Fruit fly (Drosophila melanogaster): ENCODE data around the gene CG15544.

dm6 chr3R:30887302-30887701, 59.7 kb downstream of the CG15544 start:
- TF ChIP-seq CG15011 (GFP tag; optimal IDR thresholded peaks at IDR 0.05) (no peak), Rfx (GFP tag; IDR thresholded peaks at IDR 0.05) (no peak), gem (tag; optimal IDR thresholded peaks at IDR 0.05) (no peak), CG32767 (GFP tag; IDR thresholded peaks at IDR 0.05) (no peak), Lhr (GFP tag; optimal IDR thresholded peaks at IDR 0.05) (no peak), br (optimal IDR thresholded peaks at IDR 0.05) (no peak), CG2712 (tag; optimal IDR thresholded peaks at IDR 0.05) (no peak), Ptx1 (GFP tag; IDR thresholded peaks at IDR 0.05) (no peak)

Measured in whole organism, embryonic.